Worm (Caenorhabditis elegans): ENCODE results near the gene C14C11.1.

ce11 chrV:5695635-5696034 is 32.2 kb downstream of the C14C11.1 start:
- TF ChIP-seq lin-13 (GFP tag; optimal IDR thresholded peaks at IDR 0.05) (no peak), unc-62 (GFP tag; optimal IDR thresholded peaks at IDR 0.05) (no peak), unc-39 (tag; optimal IDR thresholded peaks at IDR 0.05) (no peak), gmeb-1 (tag; optimal IDR thresholded peaks at IDR 0.05) (no peak), ceh-16 (tag; optimal IDR thresholded peaks at IDR 0.05) (no peak), nhr-77 (tag; optimal IDR thresholded peaks at IDR 0.05) (no peak), alr-1 (tag; optimal IDR thresholded peaks at IDR 0.05) (no peak), nhr-12 (tag; optimal IDR thresholded peaks at IDR 0.05) (no peak)
